Fruit fly (Drosophila melanogaster) whole organism, prepupa: ENCODE results near the gene CG7766.

Experiments
- Blimp-1 ChIP-seq: fragments of 200-800 bp; sonication (Bioruptor generic); optimal IDR thresholded peaks from 3 replicates; lab custom pipeline; 2017; ENCODE audit warnings: missing biosample characterization, missing genetic modification characterization, mild to moderate bottlenecking, moderate library complexity, missing genetic modification reagents
- CG10669 ChIP-seq: fragments of 200-800 bp; sonication (Bioruptor generic); optimal IDR thresholded peaks from 3 replicates; lab custom pipeline; 2018; ENCODE audit warnings: missing biosample characterization, mild to moderate bottlenecking, missing genetic modification characterization, moderate library complexity
- CG11294 ChIP-seq: fragments of 200-800 bp; sonication (Bioruptor generic); IDR thresholded peaks from 2 replicates; pipeline ENCODE4 v1.3.6; 2022; ENCODE audit warnings: missing biosample characterization, missing genetic modification characterization
- CG11762 ChIP-seq: fragments of 200-800 bp; sonication (Bioruptor generic); optimal IDR thresholded peaks from 3 replicates; lab custom pipeline; 2016; ENCODE audit warnings: missing biosample characterization, missing genetic modification characterization; ENCODE audit not compliant: insufficient read depth
- CG11902 ChIP-seq: fragments of 200-800 bp; sonication (Bioruptor generic); optimal IDR thresholded peaks from 3 replicates; lab custom pipeline; 2016; ENCODE audit warnings: missing biosample characterization, missing genetic modification characterization
- CG15336 ChIP-seq: fragments of 200-800 bp; sonication (Bioruptor generic); IDR thresholded peaks from 2 replicates; pipeline ENCODE4 v1.3.6; 2022; ENCODE audit warnings: missing biosample characterization, missing genetic modification characterization
- CG1621 ChIP-seq: fragments of 200-800 bp; sonication (Bioruptor generic); optimal IDR thresholded peaks from 3 replicates; lab custom pipeline; 2018; ENCODE audit warnings: missing biosample characterization, mild to moderate bottlenecking, missing genetic modification characterization
- CG16779 ChIP-seq: fragments of 200-800 bp; sonication (Bioruptor generic); optimal IDR thresholded peaks from 3 replicates; lab custom pipeline; 2017; ENCODE audit warnings: missing biosample characterization, mild to moderate bottlenecking, missing genetic modification characterization
- CG3032 ChIP-seq: fragments of 200-800 bp; optimal IDR thresholded peaks from 2 replicates; lab custom pipeline; 2019; ENCODE audit warnings: missing biosample characterization, mild to moderate bottlenecking, missing genetic modification characterization, moderate library complexity
- CG31627 ChIP-seq: fragments of 200-800 bp; sonication (Bioruptor generic); optimal IDR thresholded peaks from 3 replicates; lab custom pipeline; 2016; ENCODE audit warnings: missing biosample characterization, missing genetic modification characterization
- CG3919 ChIP-seq: fragments of 200-800 bp; sonication (Bioruptor generic); optimal IDR thresholded peaks from 3 replicates; lab custom pipeline; 2016; ENCODE audit warnings: missing biosample characterization, missing genetic modification characterization
- CG4318 ChIP-seq: fragments of 200-800 bp; sonication (Bioruptor generic); optimal IDR thresholded peaks from 3 replicates; lab custom pipeline; 2017; ENCODE audit warnings: missing biosample characterization, mild to moderate bottlenecking, missing genetic modification characterization
- CG6163 ChIP-seq: fragments of 200-800 bp; sonication (Bioruptor generic); IDR thresholded peaks from 3 replicates; pipeline ENCODE4 v1.3.6; 2022; ENCODE audit warnings: missing biosample characterization, missing genetic modification characterization
- CG6276 ChIP-seq: fragments of 200-800 bp; sonication (Bioruptor generic); optimal IDR thresholded peaks from 2 replicates; lab custom pipeline; 2017; ENCODE audit warnings: missing biosample characterization, mild to moderate bottlenecking, missing genetic modification characterization
- CG6792 ChIP-seq: fragments of 200-800 bp; sonication (Bioruptor generic); optimal IDR thresholded peaks from 3 replicates; lab custom pipeline; 2016; ENCODE audit warnings: missing biosample characterization, missing genetic modification characterization
- CG6808 ChIP-seq: fragments of 200-800 bp; sonication (Bioruptor generic); optimal IDR thresholded peaks from 3 replicates; lab custom pipeline; 2017; ENCODE audit warnings: missing biosample characterization, missing genetic modification characterization, mild to moderate bottlenecking, moderate library complexity, missing genetic modification reagents
- CG6854 ChIP-seq: fragments of 200-800 bp; sonication (Bioruptor generic); optimal IDR thresholded peaks from 2 replicates; lab custom pipeline; 2017; ENCODE audit warnings: missing biosample characterization, mild to moderate bottlenecking, missing genetic modification characterization
- CG7368 ChIP-seq: fragments of 200-800 bp; sonication (Bioruptor generic); optimal IDR thresholded peaks from 3 replicates; lab custom pipeline; 2016; ENCODE audit warnings: missing biosample characterization, missing genetic modification characterization
- CG8632 ChIP-seq: fragments of 200-800 bp; sonication (Bioruptor generic); optimal IDR thresholded peaks from 3 replicates; lab custom pipeline; 2016; ENCODE audit warnings: missing biosample characterization, missing genetic modification characterization
- CG9139 ChIP-seq: fragments of 200-800 bp; sonication (Bioruptor generic); optimal IDR thresholded peaks from 3 replicates; lab custom pipeline; 2017; ENCODE audit warnings: missing biosample characterization, mild to moderate bottlenecking, missing genetic modification characterization
- Eip75B ChIP-seq: fragments of 200-800 bp; sonication (Bioruptor generic); optimal IDR thresholded peaks from 3 replicates; lab custom pipeline; 2016; ENCODE audit warnings: missing biosample characterization, missing genetic modification characterization
- Eip78C ChIP-seq: fragments of 200-800 bp; sonication (Bioruptor generic); peaks from one replicate; lab custom pipeline; 2016; ENCODE audit warnings: missing biosample characterization, missing genetic modification characterization
- Ets21C ChIP-seq: fragments of 200-800 bp; sonication (Bioruptor generic); optimal IDR thresholded peaks from 3 replicates; lab custom pipeline; 2016; ENCODE audit warnings: missing biosample characterization, missing genetic modification characterization
- Ets96B ChIP-seq: fragments of 200-800 bp; optimal IDR thresholded peaks from 2 replicates; lab custom pipeline; 2019; ENCODE audit warnings: missing biosample characterization, mild to moderate bottlenecking, missing genetic modification characterization, moderate library complexity
- Gug ChIP-seq: fragments of 200-800 bp; sonication (Bioruptor generic); IDR thresholded peaks from 2 replicates; pipeline ENCODE4 v1.3.6; 2022; ENCODE audit warnings: missing biosample characterization, missing genetic modification characterization
- Hr38 ChIP-seq: sonication (Bioruptor generic); optimal IDR thresholded peaks from 2 replicates; lab custom pipeline; 2016; ENCODE audit warnings: missing biosample characterization, missing genetic modification characterization
- Hr39 ChIP-seq: fragments of 200-800 bp; sonication (Bioruptor generic); optimal IDR thresholded peaks from 2 replicates; lab custom pipeline; 2016; ENCODE audit warnings: missing biosample characterization, missing genetic modification characterization
- Hr4 ChIP-seq: fragments of 200-800 bp; sonication (Bioruptor generic); optimal IDR thresholded peaks from 3 replicates; lab custom pipeline; 2016; ENCODE audit warnings: missing biosample characterization, missing genetic modification characterization
- Lpt ChIP-seq: fragments of 200-800 bp; sonication (Bioruptor generic); optimal IDR thresholded peaks from 3 replicates; lab custom pipeline; 2016; ENCODE audit warnings: missing biosample characterization, missing genetic modification characterization
- Smox ChIP-seq: fragments of 200-800 bp; sonication (Bioruptor generic); optimal IDR thresholded peaks from 3 replicates; lab custom pipeline; 2016; ENCODE audit warnings: missing biosample characterization, missing genetic modification characterization
- Sox14 ChIP-seq: fragments of 200-800 bp; sonication (Bioruptor generic); optimal IDR thresholded peaks from 3 replicates; lab custom pipeline; 2016; ENCODE audit warnings: missing biosample characterization, missing genetic modification characterization
- achi ChIP-seq: fragments of 200-800 bp; sonication (Bioruptor generic); optimal IDR thresholded peaks from 3 replicates; lab custom pipeline; 2016; ENCODE audit warnings: missing biosample characterization, missing genetic modification characterization
- acj6 ChIP-seq: fragments of 200-800 bp; sonication (Bioruptor generic); optimal IDR thresholded peaks from 3 replicates; lab custom pipeline; 2016; ENCODE audit warnings: missing biosample characterization, missing genetic modification characterization
- dac ChIP-seq: fragments of 200-800 bp; sonication (Bioruptor generic); optimal IDR thresholded peaks from 2 replicates; lab custom pipeline; 2017; ENCODE audit warnings: missing biosample characterization, mild to moderate bottlenecking, missing genetic modification characterization
- dsx ChIP-seq: fragments of 200-800 bp; optimal IDR thresholded peaks from 3 replicates; lab custom pipeline; 2019; ENCODE audit warnings: missing biosample characterization, mild to moderate bottlenecking, missing genetic modification characterization, moderate library complexity; ENCODE audit not compliant: poor library complexity, severe bottlenecking
- eg ChIP-seq: fragments of 200-800 bp; sonication (Bioruptor generic); IDR thresholded peaks from 3 replicates; pipeline ENCODE4 v1.3.6; 2022; ENCODE audit warnings: missing biosample characterization, missing genetic modification characterization
- esn ChIP-seq: fragments of 200-800 bp; sonication (Bioruptor generic); optimal IDR thresholded peaks from 2 replicates; lab custom pipeline; 2016; ENCODE audit warnings: missing biosample characterization, mild to moderate bottlenecking, missing genetic modification characterization, moderate library complexity
- fd59A ChIP-seq: fragments of 200-800 bp; sonication (Bioruptor generic); optimal IDR thresholded peaks from 2 replicates; lab custom pipeline; 2017; ENCODE audit warnings: missing biosample characterization, mild to moderate bottlenecking, missing genetic modification characterization, missing genetic modification reagents
- fd85E ChIP-seq: fragments of 200-800 bp; sonication (Bioruptor generic); optimal IDR thresholded peaks from 3 replicates; lab custom pipeline; 2016; ENCODE audit warnings: missing biosample characterization, missing genetic modification characterization
- fkh ChIP-seq: fragments of 200-800 bp; sonication (Bioruptor generic); optimal IDR thresholded peaks from 3 replicates; lab custom pipeline; 2017; ENCODE audit warnings: missing biosample characterization, mild to moderate bottlenecking, missing genetic modification characterization, moderate library complexity
- lz ChIP-seq: fragments of 200-800 bp; sonication (Bioruptor generic); optimal IDR thresholded peaks from 3 replicates; lab custom pipeline; 2016; ENCODE audit warnings: missing biosample characterization, missing genetic modification characterization
- net ChIP-seq: fragments of 200-800 bp; sonication (Bioruptor generic); optimal IDR thresholded peaks from 3 replicates; lab custom pipeline; 2016; ENCODE audit warnings: missing biosample characterization, missing genetic modification characterization
- pdm3 ChIP-seq: fragments of 200-800 bp; sonication (Bioruptor generic); optimal IDR thresholded peaks from 3 replicates; lab custom pipeline; 2016; ENCODE audit warnings: missing biosample characterization, missing genetic modification characterization
- spab ChIP-seq: fragments of 200-800 bp; sonication (Bioruptor generic); optimal IDR thresholded peaks from 2 replicates; lab custom pipeline; 2017; ENCODE audit warnings: missing biosample characterization, mild to moderate bottlenecking, missing genetic modification characterization, missing genetic modification reagents
- ss ChIP-seq, 2 experiments: fragments of 200-800 bp; sonication (Bioruptor generic); optimal IDR thresholded peaks; 2 replicates in 1 of 2; 3 replicates in 1 of 2; lab custom pipeline; 2017 to 2018; ENCODE audit warnings: mild to moderate bottlenecking in 2 of 2, missing biosample characterization in 2 of 2, missing genetic modification characterization in 2 of 2, moderate library complexity in 1 of 2
- topi ChIP-seq: fragments of 200-800 bp; sonication (Bioruptor generic); optimal IDR thresholded peaks from 3 replicates; lab custom pipeline; 2016; ENCODE audit warnings: missing biosample characterization, missing genetic modification characterization

The CG7766 gene

dm6 chrX:9048385-9048750 lies 55.2 kb downstream of the CG7766 start (continued):
- no peak for TF ChIP-seq CG3919 (GFP tag; lab: Kevin White, UChicago)
- no peak for TF ChIP-seq net (GFP tag; lab: Kevin White, UChicago)
- peak; percentile 20 for TF ChIP-seq Hr39
- no peak for TF ChIP-seq dac
- no peak for TF ChIP-seq spab (GFP tag; lab: Kevin White, UChicago)
- no peak for TF ChIP-seq CG6792 (GFP tag; lab: Kevin White, UChicago)
- no peak for TF ChIP-seq CG9139 (GFP tag; lab: Kevin White, UChicago)
- TF ChIP-seq CG4318 (GFP tag; lab: Kevin White, UChicago): no peak
- TF ChIP-seq Eip78C (GFP tag; lab: Kevin White, UChicago): peak; percentile 55
- TF ChIP-seq ss (GFP tag; optimal IDR thresholded peaks at IDR 0.05; lab: Kevin White, UChicago): no peak
- no peak for TF ChIP-seq fd85E (GFP tag; lab: Kevin White, UChicago)
- TF ChIP-seq Hr4: no peak
- no peak for TF ChIP-seq Ets21C (GFP tag; lab: Kevin White, UChicago)
- TF ChIP-seq CG15336 (GFP tag; lab: Robert Waterston, UW): no peak
- no peak for TF ChIP-seq CG16779 (tag; lab: Kevin White, UChicago)
- peak; percentile 16 for TF ChIP-seq CG31627 (GFP tag; lab: Kevin White, UChicago)
- peak; percentile 33 for TF ChIP-seq acj6 (GFP tag; lab: Kevin White, UChicago)
- TF ChIP-seq Hr38 (GFP tag; lab: Kevin White, UChicago): no peak
- TF ChIP-seq eg (GFP tag; lab: Robert Waterston, UW): no peak
- TF ChIP-seq CG3032 (tag; lab: Kevin White, UChicago): no peak
- no peak for TF ChIP-seq CG7368 (GFP tag; lab: Kevin White, UChicago)
- TF ChIP-seq Smox (GFP tag; lab: Kevin White, UChicago): no peak
- no peak for TF ChIP-seq Lpt (GFP tag; lab: Kevin White, UChicago)
- peak; percentile 8 for TF ChIP-seq CG6808
- TF ChIP-seq, all 60 proteins: peak for 14

- TF ChIP-seq Sox14 (GFP tag; lab: Kevin White, UChicago) (peak; percentile 74), CG10669 (GFP tag; lab: Kevin White, UChicago) (peak; percentile 82), CG4318 (GFP tag; lab: Kevin White, UChicago) (peak; percentile 74), CG6808 (peak; percentile 88), Ets96B (tag; lab: Kevin White, UChicago) (peak; percentile 92), fkh (no peak), CG8632 (GFP tag; lab: Kevin White, UChicago) (peak; percentile 81), pdm3 (GFP tag; lab: Kevin White, UChicago) (peak; percentile 85), Eip75B (GFP tag; lab: Kevin White, UChicago) (peak; percentile 76), Gug (GFP tag; lab: Robert Waterston, UW) (peak; percentile 58), CG6276 (peak; percentile 71), esn (peak; percentile 63), topi (GFP tag; lab: Kevin White, UChicago) (peak; percentile 67), CG16779 (tag; lab: Kevin White, UChicago) (peak; percentile 65), Ets21C (GFP tag; lab: Kevin White, UChicago) (no peak), Blimp-1 (no peak), CG3919 (GFP tag; lab: Kevin White, UChicago) (peak; percentile 75), achi (GFP tag; lab: Kevin White, UChicago) (peak; percentile 81), Smox (GFP tag; lab: Kevin White, UChicago) (peak; percentile 57), Lpt (GFP tag; lab: Kevin White, UChicago) (peak; percentile 76), CG11762 (GFP tag; lab: Kevin White, UChicago) (peak; percentile 40), net (GFP tag; lab: Kevin White, UChicago) (peak; percentile 75), dsx (peak; percentile 87), CG1621 (peak; percentile 60), ss (GFP tag; optimal IDR thresholded peaks at IDR 0.05; lab: Kevin White, UChicago) (peak; percentile 79 to 80), CG31627 (GFP tag; lab: Kevin White, UChicago) (peak; percentile 17), dac (peak; percentile 44), CG11902 (GFP tag; lab: Kevin White, UChicago) (peak; percentile 17), lz (peak; percentile 58), CG6163 (peak; percentile 75), Eip78C (GFP tag; lab: Kevin White, UChicago) (peak; percentile 96), fd59A (GFP tag; lab: Kevin White, UChicago) (peak; percentile 81), CG6854 (GFP tag; lab: Kevin White, UChicago) (peak; percentile 40), Hr38 (GFP tag; lab: Kevin White, UChicago) (no peak), acj6 (GFP tag; lab: Kevin White, UChicago) (peak; percentile 77), CG3032 (tag; lab: Kevin White, UChicago) (peak; percentile 92), CG11294 (GFP tag; lab: Robert Waterston, UW) (no peak)
Measured at dm6 chrX:9047725-9048384, 55.7 kb downstream of the CG7766 start.
